Worm (Caenorhabditis elegans) whole organism, L2 larva: ENCODE results near the gene F58B6.1.

ENCODE experiments used
- R02D3.7 ChIP-seq: fragments of 150-350 bp; optimal IDR thresholded peaks from 2 replicates; lab custom pipeline; 2014; ENCODE audit warnings: missing biosample characterization, missing genetic modification characterization
- aly-2 ChIP-seq: fragments of 150-350 bp; optimal IDR thresholded peaks from 2 replicates; lab custom pipeline; 2014; ENCODE audit warnings: missing biosample characterization, missing genetic modification characterization
- blmp-1 ChIP-seq: sonication (generic microtip); optimal IDR thresholded peaks from 2 replicates; lab custom pipeline; 2017; ENCODE audit warnings: missing genetic modification characterization, mild to moderate bottlenecking, missing compliant biosample characterization, antibody characterized with exemption, moderate library complexity; ENCODE audit not compliant: insufficient read depth
- ceh-82 ChIP-seq: fragments of 150-350 bp; optimal IDR thresholded peaks from 2 replicates; lab custom pipeline; 2014; ENCODE audit warnings: missing biosample characterization, missing genetic modification characterization
- dmd-4 ChIP-seq: sonication (generic microtip); optimal IDR thresholded peaks from 2 replicates; lab custom pipeline; 2017; ENCODE audit warnings: missing biosample characterization, missing genetic modification characterization
- lin-13 ChIP-seq: fragments of 150-350 bp; optimal IDR thresholded peaks from 2 replicates; lab custom pipeline; 2014; ENCODE audit warnings: missing biosample characterization, missing genetic modification reagents, missing genetic modification characterization
- nhr-11 ChIP-seq: fragments of 150-350 bp; optimal IDR thresholded peaks from 2 replicates; lab custom pipeline; 2014; ENCODE audit warnings: missing biosample characterization, missing genetic modification characterization
- nhr-237 ChIP-seq: fragments of 150-350 bp; optimal IDR thresholded peaks from 2 replicates; lab custom pipeline; 2014; ENCODE audit warnings: missing biosample characterization, missing genetic modification characterization
- nhr-6 ChIP-seq: fragments of 150-350 bp; optimal IDR thresholded peaks from 2 replicates; lab custom pipeline; 2014; ENCODE audit warnings: missing biosample characterization, missing genetic modification characterization
- snpc-4 ChIP-seq: fragments of 150-350 bp; optimal IDR thresholded peaks from 2 replicates; lab custom pipeline; 2014; ENCODE audit warnings: missing biosample characterization, missing genetic modification characterization
- zag-1 ChIP-seq: fragments of 150-350 bp; optimal IDR thresholded peaks from 2 replicates; lab custom pipeline; 2014; ENCODE audit warnings: missing biosample characterization, missing genetic modification characterization
- ztf-11 ChIP-seq: sonication (generic microtip); optimal IDR thresholded peaks from 2 replicates; lab custom pipeline; 2017; ENCODE audit warnings: missing biosample characterization, missing genetic modification characterization

ce11 chrIII:1125494-1125893 is 9.8 kb upstream of the F58B6.1 start:
- TF ChIP-seq R02D3.7 (no peak), nhr-6 (tag; lab: Kevin White, UChicago) (no peak), ztf-11 (tag; lab: Kevin White, UChicago) (no peak), lin-13 (no peak), zag-1 (tag; lab: Kevin White, UChicago) (no peak), dmd-4 (no peak), ceh-82 (tag; lab: Kevin White, UChicago) (no peak), snpc-4 (tag; lab: Kevin White, UChicago) (no peak), nhr-237 (tag; lab: Kevin White, UChicago) (no peak), nhr-11 (tag; lab: Kevin White, UChicago) (no peak), blmp-1 (no peak), aly-2 (tag; lab: Kevin White, UChicago) (no peak)
